Fruit fly (Drosophila melanogaster) whole organism, embryonic: ENCODE data around the gene CG32036.

Source experiments
- B-H1 ChIP-seq: fragments of 200-800 bp; sonication (Bioruptor generic); IDR thresholded peaks from 3 replicates; pipeline ENCODE4 v1.3.6; 2022; ENCODE audit warnings: missing biosample characterization, missing genetic modification characterization
- CG10321 ChIP-seq: fragments of 200-800 bp; sonication (Bioruptor generic); IDR thresholded peaks from 2 replicates; pipeline ENCODE4 v1.3.6; 2022; ENCODE audit warnings: missing biosample characterization, missing genetic modification characterization
- CG10543 ChIP-seq: fragments of 200-800 bp; sonication (Bioruptor generic); optimal IDR thresholded peaks from 3 replicates; lab custom pipeline; 2017; ENCODE audit warnings: missing biosample characterization, mild to moderate bottlenecking, missing genetic modification characterization, moderate library complexity
- CG11456 ChIP-seq: fragments of 200-800 bp; sonication (Bioruptor generic); IDR thresholded peaks from 3 replicates; pipeline ENCODE4 v1.3.6; 2022; ENCODE audit warnings: missing biosample characterization, missing genetic modification characterization
- CG17359 ChIP-seq: fragments of 200-800 bp; sonication (Bioruptor generic); optimal IDR thresholded peaks from 3 replicates; lab custom pipeline; 2018; ENCODE audit warnings: missing biosample characterization, mild to moderate bottlenecking, missing genetic modification characterization, moderate library complexity
- CG18599 ChIP-seq: fragments of 200-800 bp; sonication (Bioruptor generic); optimal IDR thresholded peaks from 3 replicates; lab custom pipeline; 2017; ENCODE audit warnings: missing biosample characterization, missing genetic modification characterization, mild to moderate bottlenecking, moderate library complexity, missing genetic modification reagents
- CG2678 ChIP-seq: fragments of 200-800 bp; sonication (Bioruptor generic); optimal IDR thresholded peaks from 3 replicates; lab custom pipeline; 2019; ENCODE audit warnings: missing biosample characterization, mild to moderate bottlenecking, missing genetic modification characterization, moderate library complexity
- CG30020 ChIP-seq: fragments of 200-800 bp; optimal IDR thresholded peaks from 2 replicates; lab custom pipeline; 2019; ENCODE audit warnings: missing biosample characterization, mild to moderate bottlenecking, missing genetic modification characterization, moderate library complexity
- CG3065 ChIP-seq: fragments of 200-800 bp; sonication (Bioruptor generic); optimal IDR thresholded peaks from 2 replicates; lab custom pipeline; 2016; ENCODE audit warnings: missing biosample characterization, missing genetic modification characterization
- CG34224 ChIP-seq: fragments of 200-800 bp; sonication (Bioruptor generic); IDR thresholded peaks from 3 replicates; pipeline ENCODE4 v1.3.6; 2022; ENCODE audit warnings: missing biosample characterization, missing genetic modification characterization; ENCODE audit not compliant: partially characterized antibody
- CG3726 ChIP-seq: fragments of 200-800 bp; sonication (Bioruptor generic); IDR thresholded peaks from 3 replicates; pipeline ENCODE4, ENCODE4 v1.3.6; 2022; ENCODE audit warnings: missing biosample characterization, missing genetic modification characterization
- CG4282 ChIP-seq: fragments of 200-800 bp; sonication (Bioruptor generic); optimal IDR thresholded peaks from 2 replicates; lab custom pipeline; 2016; ENCODE audit warnings: missing biosample characterization, missing genetic modification characterization
- CG4404 ChIP-seq: fragments of 200-800 bp; sonication (Bioruptor generic); IDR thresholded peaks from 2 replicates; pipeline ENCODE4 v1.3.6; 2022; ENCODE audit warnings: missing biosample characterization, missing genetic modification characterization
- CG4707 ChIP-seq: fragments of 200-800 bp; sonication (Bioruptor generic); optimal IDR thresholded peaks from 2 replicates; lab custom pipeline; 2018; ENCODE audit warnings: missing biosample characterization, mild to moderate bottlenecking, missing genetic modification characterization, moderate library complexity
- CG4820 ChIP-seq: fragments of 200-800 bp; sonication (Bioruptor generic); optimal IDR thresholded peaks from 3 replicates; lab custom pipeline; 2016; ENCODE audit warnings: missing biosample characterization, missing genetic modification characterization
- CG7745 ChIP-seq: fragments of 200-800 bp; sonication (Bioruptor generic); optimal IDR thresholded peaks from 2 replicates; lab custom pipeline; 2018; ENCODE audit warnings: missing biosample characterization, mild to moderate bottlenecking, missing genetic modification characterization, moderate library complexity
- CG7987 ChIP-seq: fragments of 200-800 bp; sonication (Bioruptor generic); optimal IDR thresholded peaks from 2 replicates; lab custom pipeline; 2018; ENCODE audit warnings: missing biosample characterization, mild to moderate bottlenecking, missing genetic modification characterization, moderate library complexity
- CG8765 ChIP-seq: fragments of 200-800 bp; sonication (Bioruptor generic); IDR thresholded peaks from 2 replicates; pipeline ENCODE4 v1.3.6; 2022; ENCODE audit warnings: missing biosample characterization, missing genetic modification characterization
- CG9215 ChIP-seq: fragments of 200-800 bp; sonication (Bioruptor generic); IDR thresholded peaks from 2 replicates; pipeline ENCODE4 v1.3.6; 2022; ENCODE audit warnings: missing biosample characterization, missing genetic modification characterization
- CkIIα-i1 ChIP-seq: fragments of 200-800 bp; sonication (Bioruptor generic); IDR thresholded peaks from 2 replicates; pipeline ENCODE4 v1.3.6; 2022; ENCODE audit warnings: missing biosample characterization, missing genetic modification characterization
- Deaf1 ChIP-seq: fragments of 200-800 bp; optimal IDR thresholded peaks from 3 replicates; lab custom pipeline; 2019; ENCODE audit warnings: missing biosample characterization, mild to moderate bottlenecking, missing genetic modification characterization, moderate library complexity
- Doc3 ChIP-seq: fragments of 200-800 bp; sonication (Bioruptor generic); IDR thresholded peaks from 3 replicates; pipeline ENCODE4 v1.3.6; 2022; ENCODE audit warnings: missing biosample characterization, missing genetic modification characterization; ENCODE audit not compliant: partially characterized antibody
- Ets97D ChIP-seq: fragments of 200-800 bp; sonication (Bioruptor generic); optimal IDR thresholded peaks from 3 replicates; lab custom pipeline; 2016; ENCODE audit warnings: missing biosample characterization, missing genetic modification characterization
- Lim3 ChIP-seq: fragments of 200-800 bp; sonication (Bioruptor generic); IDR thresholded peaks from 2 replicates; pipeline ENCODE4 v1.3.6; 2022; ENCODE audit warnings: missing biosample characterization, missing genetic modification characterization
- MTF-1 ChIP-seq: fragments of 200-800 bp; sonication (Bioruptor generic); optimal IDR thresholded peaks from 2 replicates; lab custom pipeline; 2018; ENCODE audit warnings: missing biosample characterization, mild to moderate bottlenecking, missing genetic modification characterization, borderline replicate concordance
- Max ChIP-seq: fragments of 200-800 bp; sonication (Bioruptor generic); optimal IDR thresholded peaks from 2 replicates; lab custom pipeline; 2016; ENCODE audit warnings: missing biosample characterization, mild to moderate bottlenecking, missing genetic modification characterization
- PHDP ChIP-seq: fragments of 200-800 bp; sonication (Bioruptor generic); optimal IDR thresholded peaks from 3 replicates; lab custom pipeline; 2018; ENCODE audit warnings: missing biosample characterization, mild to moderate bottlenecking, missing genetic modification characterization, moderate library complexity
- Sox102F ChIP-seq: fragments of 200-800 bp; sonication (Bioruptor generic); optimal IDR thresholded peaks from 2 replicates; lab custom pipeline; 2018; ENCODE audit warnings: missing biosample characterization, mild to moderate bottlenecking, missing genetic modification characterization, moderate library complexity
- Trl ChIP-seq, 3 experiments: fragments of >200 bp in 2 of 3; fragments of 200-800 bp in 1 of 3; sonication (Bioruptor generic) in 1 of 3; optimal IDR thresholded peaks; 2 replicates in 1 of 3; 3 replicates in 2 of 3; lab custom pipeline; 2016 to 2017; ENCODE audit warnings: missing biosample characterization in 1 of 3, missing genetic modification characterization in 1 of 3
- ac ChIP-seq: fragments of 200-800 bp; sonication (Bioruptor generic); optimal IDR thresholded peaks from 3 replicates; lab custom pipeline; 2017; ENCODE audit warnings: missing biosample characterization, mild to moderate bottlenecking, missing genetic modification characterization
- ara ChIP-seq: fragments of 200-800 bp; sonication (Bioruptor generic); IDR thresholded peaks from 2 replicates; pipeline ENCODE4 v1.3.6; 2022; ENCODE audit warnings: missing biosample characterization, missing genetic modification characterization
- bab2 ChIP-seq: fragments of 200-800 bp; sonication (Bioruptor generic); optimal IDR thresholded peaks from 2 replicates; lab custom pipeline; 2016; ENCODE audit warnings: missing biosample characterization, missing genetic modification characterization
- cato ChIP-seq: fragments of 200-800 bp; sonication (Bioruptor generic); optimal IDR thresholded peaks from 2 replicates; lab custom pipeline; 2016; ENCODE audit warnings: missing biosample characterization, missing genetic modification characterization, borderline replicate concordance
- en ChIP-seq: fragments of 200-800 bp; sonication (Bioruptor generic); optimal IDR thresholded peaks from 2 replicates; lab custom pipeline; 2016; ENCODE audit warnings: missing biosample characterization, missing genetic modification characterization
- gcm2 ChIP-seq: fragments of 200-800 bp; sonication (Bioruptor generic); optimal IDR thresholded peaks from 2 replicates; lab custom pipeline; 2016; ENCODE audit warnings: missing biosample characterization, missing genetic modification characterization
- hbn ChIP-seq: fragments of 200-800 bp; sonication (Bioruptor generic); IDR thresholded peaks from 2 replicates; pipeline ENCODE4 v1.3.6; 2022; ENCODE audit warnings: missing biosample characterization, missing genetic modification characterization; ENCODE audit not compliant: partially characterized antibody
- her ChIP-seq: fragments of 200-800 bp; sonication (Bioruptor generic); optimal IDR thresholded peaks from 2 replicates; lab custom pipeline; 2016; ENCODE audit warnings: missing biosample characterization, missing genetic modification characterization
- jumu ChIP-seq: fragments of 200-800 bp; sonication (Bioruptor generic); optimal IDR thresholded peaks from 3 replicates; lab custom pipeline; 2016; ENCODE audit warnings: missing biosample characterization, missing genetic modification characterization
- kay ChIP-seq: fragments of 200-800 bp; sonication (Bioruptor generic); optimal IDR thresholded peaks from 2 replicates; lab custom pipeline; 2016; ENCODE audit warnings: missing biosample characterization, missing genetic modification characterization
- nau ChIP-seq: fragments of 200-800 bp; sonication (Bioruptor generic); optimal IDR thresholded peaks from 3 replicates; lab custom pipeline; 2017; ENCODE audit warnings: missing biosample characterization, mild to moderate bottlenecking, missing genetic modification characterization, missing genetic modification reagents
- onecut ChIP-seq: fragments of 200-800 bp; sonication (Bioruptor generic); IDR thresholded peaks from 2 replicates; pipeline ENCODE4 v1.3.6; 2022; ENCODE audit warnings: missing biosample characterization, missing genetic modification characterization
- pum ChIP-seq: fragments of 200-800 bp; sonication (Bioruptor generic); optimal IDR thresholded peaks from 2 replicates; lab custom pipeline; 2016; ENCODE audit warnings: missing biosample characterization, missing genetic modification characterization
- ranshi ChIP-seq: fragments of 200-800 bp; sonication (Bioruptor generic); IDR thresholded peaks from 2 replicates; pipeline ENCODE4 v1.3.6; 2022; ENCODE audit warnings: missing biosample characterization, missing genetic modification characterization
- sr ChIP-seq: fragments of 200-800 bp; sonication (Bioruptor generic); IDR thresholded peaks from 3 replicates; pipeline ENCODE4 v1.3.6; 2022; ENCODE audit warnings: missing biosample characterization, missing genetic modification characterization
- stc ChIP-seq: fragments of 200-800 bp; sonication (Bioruptor generic); IDR thresholded peaks from 2 replicates; pipeline ENCODE4 v1.3.6; 2022; ENCODE audit warnings: missing biosample characterization, missing genetic modification characterization
- twi ChIP-seq: fragments of 200-800 bp; optimal IDR thresholded peaks from 2 replicates; lab custom pipeline; 2019; ENCODE audit warnings: missing biosample characterization, mild to moderate bottlenecking, missing genetic modification characterization, moderate library complexity
- wor ChIP-seq: fragments of 200-800 bp; sonication (Bioruptor generic); IDR thresholded peaks from 2 replicates; pipeline ENCODE4 v1.3.6; 2022; ENCODE audit warnings: missing biosample characterization, missing genetic modification characterization
- zf30C ChIP-seq: fragments of 200-800 bp; sonication (Bioruptor generic); optimal IDR thresholded peaks from 3 replicates; lab custom pipeline; 2018; ENCODE audit warnings: missing biosample characterization, mild to moderate bottlenecking, missing genetic modification characterization

Gene CG32036

dm6 chr3L:9511287-9512256, 22.5 kb upstream of the CG32036 start, which contains the start of gene RpS9 (continued):
- TF ChIP-seq CG3065 (GFP tag; lab: Kevin White, UChicago) (no peak), bab2 (GFP tag; lab: Kevin White, UChicago) (no peak), sr (GFP tag; lab: Robert Waterston, UW) (no peak), gcm2 (GFP tag; lab: Kevin White, UChicago) (peak; percentile 9), her (no peak), MTF-1 (GFP tag; lab: Kevin White, UChicago) (no peak), Deaf1 (tag; lab: Kevin White, UChicago) (peak; percentile 27), CG18599 (no peak), kay (GFP tag; lab: Kevin White, UChicago) (no peak), Max (GFP tag; lab: Kevin White, UChicago) (peak; percentile 72), ranshi (GFP tag; lab: Robert Waterston, UW) (no peak; the same call in 1 of the 2 replicates), zf30C (no peak), jumu (GFP tag; lab: Kevin White, UChicago) (no peak), CG4820 (GFP tag; lab: Kevin White, UChicago) (no peak), pum (no peak), CG4404 (GFP tag; lab: Robert Waterston, UW) (no peak), CG4282 (no peak), CG7987 (GFP tag; lab: Kevin White, UChicago) (no peak), CG10321 (GFP tag; lab: Robert Waterston, UW) (no peak), CG7745 (tag; lab: Kevin White, UChicago) (peak; percentile 8), stc (GFP tag; lab: Robert Waterston, UW) (peak; percentile 22; the same call in 1 of the 2 replicates), CG30020 (tag; lab: Kevin White, UChicago) (no peak), PHDP (peak; percentile 56), CkIIα-i1 (GFP tag; lab: Robert Waterston, UW) (no peak), Doc3 (no peak), Ets97D (GFP tag; lab: Kevin White, UChicago) (peak; percentile 80), CG17359 (peak; percentile 38), Lim3 (GFP tag; lab: Robert Waterston, UW) (no peak), onecut (GFP tag; lab: Robert Waterston, UW) (no peak), ac (peak; percentile 29), CG9215 (GFP tag; lab: Robert Waterston, UW) (no peak), Sox102F (GFP tag; lab: Kevin White, UChicago) (no peak), CG3726 (GFP tag; lab: Robert Waterston, UW) (no peak), cato (GFP tag; lab: Kevin White, UChicago) (no peak), CG4707 (GFP tag; lab: Kevin White, UChicago) (peak; percentile 9), ara (no peak), wor (GFP tag; lab: Robert Waterston, UW) (no peak), en (GFP tag; lab: Kevin White, UChicago) (no peak), CG2678 (tag; lab: Kevin White, UChicago) (peak; percentile 58), CG34224 (no peak), hbn (no peak), CG8765 (GFP tag; lab: Robert Waterston, UW) (no peak), nau (peak; percentile 4), CG11456 (GFP tag; lab: Robert Waterston, UW) (no peak), CG10543 (GFP tag; lab: Kevin White, UChicago) (peak; percentile 35), B-H1 (no peak; the same call in 2 of the 3 replicates), twi (tag; lab: Kevin White, UChicago) (no peak), Trl (optimal IDR thresholded peaks at IDR 0.05; lab: Kevin White, UChicago) (no peak), Trl (GFP tag; optimal IDR thresholded peaks at IDR 0.05; lab: Kevin White, UChicago) (no peak)
